Fruit fly (Drosophila melanogaster): ENCODE results near the gene CG44774.

CG44774 gene

DNA sequence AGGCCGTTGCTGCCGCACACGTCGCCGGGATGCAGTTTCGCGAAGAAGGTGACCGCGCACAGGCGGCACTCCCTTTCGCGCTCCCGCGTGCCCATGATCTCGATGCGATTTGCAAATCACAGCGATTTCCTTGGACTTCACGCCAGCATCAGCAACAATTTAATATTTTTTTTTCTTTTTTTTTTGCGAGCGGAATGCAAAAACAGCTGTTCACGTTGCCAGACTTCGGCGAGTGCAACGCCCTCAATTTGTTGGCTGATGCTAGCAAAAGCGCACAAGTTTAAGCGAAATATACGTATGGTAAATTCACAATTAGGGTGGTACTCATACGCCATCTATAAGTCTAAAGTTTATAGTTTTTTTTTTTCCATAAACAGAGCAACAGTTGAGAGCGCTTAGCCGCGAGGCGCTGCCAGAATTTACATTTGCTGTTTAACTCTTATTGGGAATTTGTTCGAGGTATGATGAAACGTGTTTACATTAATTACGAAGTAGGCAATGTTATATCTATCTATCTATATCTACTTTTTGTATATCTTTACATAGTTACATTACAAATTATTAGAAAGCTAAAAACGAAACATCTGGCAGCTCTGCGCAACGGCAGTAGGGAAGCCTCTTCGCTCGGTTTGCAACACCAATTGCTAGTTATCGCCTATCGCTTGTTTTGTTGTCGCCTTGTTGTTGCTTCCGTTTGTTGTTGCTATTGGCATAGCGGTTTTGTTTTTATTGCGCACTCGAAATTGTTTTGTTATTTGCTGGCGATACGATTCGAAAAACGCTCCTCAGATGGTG lies 19.5 kb downstream of the CG44774 start, which contains the start of the genes CG4041 and Hgsnat (continued):
- peak; percentile 4 for TF ChIP-seq nom (GFP tag; optimal IDR thresholded peaks at IDR 0.05)
- TF ChIP-seq gt (GFP tag; IDR thresholded peaks at IDR 0.05), result no peak
- no peak for TF ChIP-seq Hr78 (GFP tag; optimal IDR thresholded peaks at IDR 0.05)
- TF ChIP-seq danr (GFP tag; IDR thresholded peaks at IDR 0.05), result no peak
- no peak for TF ChIP-seq Mes4 (GFP tag; optimal IDR thresholded peaks at IDR 0.05)
- no peak for TF ChIP-seq CG30020 (tag; optimal IDR thresholded peaks at IDR 0.05)
- TF ChIP-seq grn (GFP tag; optimal IDR thresholded peaks at IDR 0.05), result no peak
- TF ChIP-seq caup (GFP tag; optimal IDR thresholded peaks at IDR 0.05; ENCODE audit: severe bottlenecking), result peak; percentile 5
- TF ChIP-seq CG11085 (GFP tag; IDR thresholded peaks at IDR 0.05), result no peak
- peak; percentile 60 for TF ChIP-seq stwl (tag; optimal IDR thresholded peaks at IDR 0.05)
- TF ChIP-seq zen2 (GFP tag; IDR thresholded peaks at IDR 0.05; ENCODE audit: partially characterized antibody), result no peak
- TF ChIP-seq ttk (GFP tag; IDR thresholded peaks at IDR 0.05), result no peak
- TF ChIP-seq fd102C (GFP tag; optimal IDR thresholded peaks at IDR 0.05), result no peak
- TF ChIP-seq CG31365 (tag; optimal IDR thresholded peaks at IDR 0.05), result no peak
- no peak for TF ChIP-seq CG12071 (GFP tag; optimal IDR thresholded peaks at IDR 0.05)
- TF ChIP-seq Chrac-16 (GFP tag; optimal IDR thresholded peaks at IDR 0.05), result no peak
- no peak for TF ChIP-seq bsh (GFP tag; optimal IDR thresholded peaks at IDR 0.05)
- no peak for TF ChIP-seq CG7271 (tag; optimal IDR thresholded peaks at IDR 0.05)
- no peak for TF ChIP-seq CG9797 (GFP tag; optimal IDR thresholded peaks at IDR 0.05)
- no peak for TF ChIP-seq dysf (GFP tag; IDR thresholded peaks at IDR 0.05)
- TF ChIP-seq Myb (GFP tag; optimal IDR thresholded peaks at IDR 0.05), result peak; percentile 2
- TF ChIP-seq CG4854 (GFP tag; optimal IDR thresholded peaks at IDR 0.05), result no peak
- TF ChIP-seq CG10274 (GFP tag; optimal IDR thresholded peaks at IDR 0.05), result no peak
- no peak for TF ChIP-seq vfl (GFP tag; optimal IDR thresholded peaks at IDR 0.05)
- peak; percentile 21; the same call in 1 of the 2 replicates for TF ChIP-seq CG9932 (GFP tag; IDR thresholded peaks at IDR 0.05)
- TF ChIP-seq CG34224 (GFP tag; IDR thresholded peaks at IDR 0.05; ENCODE audit: partially characterized antibody), result no peak
- TF ChIP-seq Eip74EF (GFP tag; optimal IDR thresholded peaks at IDR 0.05), result no peak
- TF ChIP-seq Sox100B (GFP tag; optimal IDR thresholded peaks at IDR 0.05), result no peak
- no peak for TF ChIP-seq Side (GFP tag; optimal IDR thresholded peaks at IDR 0.05)
- TF ChIP-seq CG11560 (tag; IDR thresholded peaks at IDR 0.05), result no peak
- no peak for TF ChIP-seq corto (GFP tag; optimal IDR thresholded peaks at IDR 0.05)
- no peak for TF ChIP-seq p53 (GFP tag; optimal IDR thresholded peaks at IDR 0.05)
- TF ChIP-seq pita (GFP tag; optimal IDR thresholded peaks at IDR 0.05), result no peak
- peak; percentile 38 for TF ChIP-seq Sry-δ (GFP tag; optimal IDR thresholded peaks at IDR 0.05)
- peak in 1 of 2 experiments; percentile 17 for TF ChIP-seq dpn (GFP tag; optimal IDR thresholded peaks at IDR 0.05)
- no peak for TF ChIP-seq dati (GFP tag; IDR thresholded peaks at IDR 0.05)
- no peak for TF ChIP-seq Camta (GFP tag; optimal IDR thresholded peaks at IDR 0.05)
- no peak for TF ChIP-seq gcm (GFP tag; optimal IDR thresholded peaks at IDR 0.05)
- TF ChIP-seq Rfx (GFP tag; IDR thresholded peaks at IDR 0.05), result no peak
- no peak for TF ChIP-seq CG10431 (GFP tag; optimal IDR thresholded peaks at IDR 0.05)
- TF ChIP-seq CG33557 (GFP tag; optimal IDR thresholded peaks at IDR 0.05), result no peak
- TF ChIP-seq grau (tag; optimal IDR thresholded peaks at IDR 0.05), result no peak
- no peak for TF ChIP-seq NK7.1 (GFP tag; optimal IDR thresholded peaks at IDR 0.05)
- peak; percentile 22 for TF ChIP-seq CG10654 (GFP tag; optimal IDR thresholded peaks at IDR 0.05)
- no peak for TF ChIP-seq ewg (GFP tag; optimal IDR thresholded peaks at IDR 0.05)
- TF ChIP-seq CG8478 (optimal IDR thresholded peaks at IDR 0.05), result no peak
- TF ChIP-seq Atf-2 (GFP tag; optimal IDR thresholded peaks at IDR 0.05), result no peak
- no peak for TF ChIP-seq dan (GFP tag; IDR thresholded peaks at IDR 0.05)
- no peak for TF ChIP-seq Lpt (GFP tag; optimal IDR thresholded peaks at IDR 0.05)
